Fruit fly (Drosophila melanogaster) whole organism, prepupa: ENCODE results near the gene mnb.

Experiments used
- Ets96B ChIP-seq: fragments of 200-800 bp; optimal IDR thresholded peaks from 2 replicates; lab custom pipeline; 2019; ENCODE audit warnings: missing biosample characterization, mild to moderate bottlenecking, missing genetic modification characterization, moderate library complexity
- achi ChIP-seq: fragments of 200-800 bp; sonication (Bioruptor generic); optimal IDR thresholded peaks from 3 replicates; lab custom pipeline; 2016; ENCODE audit warnings: missing biosample characterization, missing genetic modification characterization
- dac ChIP-seq: fragments of 200-800 bp; sonication (Bioruptor generic); optimal IDR thresholded peaks from 2 replicates; lab custom pipeline; 2017; ENCODE audit warnings: missing biosample characterization, mild to moderate bottlenecking, missing genetic modification characterization

DNA sequence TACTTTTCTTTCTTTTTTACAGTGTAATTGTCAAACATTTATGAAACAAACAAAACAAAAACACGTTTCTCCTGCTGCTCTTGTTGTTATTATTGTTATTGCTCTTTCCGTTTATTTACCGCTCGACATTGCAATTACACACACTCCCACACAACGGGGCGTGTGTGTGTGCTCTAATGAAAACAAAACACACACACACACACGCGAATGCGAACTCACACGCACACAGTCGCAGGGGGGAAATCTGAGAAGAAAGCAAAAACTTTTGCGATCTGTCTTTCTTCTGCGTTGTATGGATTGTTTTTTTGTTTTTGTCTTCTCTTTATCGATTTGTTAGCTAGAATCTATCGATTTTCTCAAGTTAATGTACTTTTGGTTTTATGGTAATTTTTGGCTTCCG, 9.0 kb downstream of the mnb start:
- TF ChIP-seq Ets96B (tag; lab: Kevin White, UChicago) (no peak), achi (GFP tag; lab: Kevin White, UChicago) (no peak), dac (GFP tag; lab: Kevin White, UChicago) (no peak)
